Worm (Caenorhabditis elegans): ENCODE data around the gene spt-5.

ce11 chrIV:12078112-12078812 is 27.0 kb downstream of the spt-5 start, which contains the start of gene tmed-1:
- no peak for TF ChIP-seq egl-27 (tag; optimal IDR thresholded peaks at IDR 0.05)
- no peak for TF ChIP-seq nhr-11 (tag; optimal IDR thresholded peaks at IDR 0.05)
- TF ChIP-seq snpc-4 (tag; optimal IDR thresholded peaks at IDR 0.05): no peak
- TF ChIP-seq skn-1 (tag; optimal IDR thresholded peaks at IDR 0.05): no peak
- no peak for TF ChIP-seq blmp-1 (tag; optimal IDR thresholded peaks at IDR 0.05; ENCODE audit: insufficient read depth)
- TF ChIP-seq unc-62 (GFP tag; optimal IDR thresholded peaks at IDR 0.05): no peak
- no peak for TF ChIP-seq unc-39 (tag; optimal IDR thresholded peaks at IDR 0.05)
- TF ChIP-seq ZK546.5 (tag; optimal IDR thresholded peaks at IDR 0.05): no peak
- no peak for TF ChIP-seq ztf-4 (tag; optimal IDR thresholded peaks at IDR 0.05)
- TF ChIP-seq ceh-82 (tag; optimal IDR thresholded peaks at IDR 0.05): no peak
